Worm (Caenorhabditis elegans) whole organism, L4 larva: ENCODE results near the gene yif-1.
A peak's percentile ranks its signal among the peaks of the same experiment; 100 is the strongest.

Source experiments
- F10B5.3 ChIP-seq: sonication (generic microtip); optimal IDR thresholded peaks from 2 replicates; lab custom pipeline; 2016; ENCODE audit warnings: mild to moderate bottlenecking, missing genetic modification characterization, missing compliant biosample characterization
- F26F4.8 ChIP-seq: fragments of 200-800 bp; sonication (Bioruptor generic); conservative IDR thresholded peaks from 2 replicates; pipeline ENCODE4 v1.3.6; 2022; ENCODE audit warnings: missing genetic modification characterization, missing compliant biosample characterization
- F49E8.2 ChIP-seq: sonication (generic microtip); optimal IDR thresholded peaks from 2 replicates; lab custom pipeline; 2016; ENCODE audit warnings: missing compliant biosample characterization, mild to moderate bottlenecking, missing genetic modification characterization, borderline replicate concordance
- R02D3.7 ChIP-seq: fragments of 150-350 bp; sonication (generic microtip); optimal IDR thresholded peaks from 3 replicates; lab custom pipeline; 2014; ENCODE audit warnings: missing biosample characterization, missing genetic modification characterization
- T20F7.1 ChIP-seq: fragments of 200-800 bp; sonication (Bioruptor generic); optimal IDR thresholded peaks from 2 replicates; lab custom pipeline; 2018; ENCODE audit warnings: mild to moderate bottlenecking, missing genetic modification characterization, missing compliant biosample characterization
- Y48G9A.11 ChIP-seq: fragments of 200-800 bp; sonication (Bioruptor generic); IDR thresholded peaks from 2 replicates; pipeline ENCODE4 v1.3.6; 2022; ENCODE audit warnings: missing genetic modification reagents, missing genetic modification characterization, missing compliant biosample characterization
- Y75B8A.6 ChIP-seq: fragments of 200-800 bp; sonication (Bioruptor generic); IDR thresholded peaks from 2 replicates; pipeline ENCODE4 v1.3.6; 2022; ENCODE audit warnings: missing genetic modification reagents, missing genetic modification characterization, missing compliant biosample characterization
- ZK546.5 ChIP-seq, 2 experiments: sonication (generic microtip); optimal IDR thresholded peaks; 2 replicates each; lab custom pipeline; 2017; ENCODE audit warnings: missing biosample characterization in 2 of 2, missing genetic modification characterization in 2 of 2
- aly-2 ChIP-seq: sonication (generic microtip); optimal IDR thresholded peaks from 2 replicates; lab custom pipeline; 2018; ENCODE audit warnings: missing biosample characterization, missing genetic modification characterization
- ceh-32 ChIP-seq: sonication (generic microtip); optimal IDR thresholded peaks from 2 replicates; lab custom pipeline; 2016; ENCODE audit warnings: mild to moderate bottlenecking, missing genetic modification characterization, missing compliant biosample characterization; ENCODE audit not compliant: poor library complexity
- ceh-44 ChIP-seq: fragments of 200-800 bp; sonication (Bioruptor generic); IDR thresholded peaks from 2 replicates; pipeline ENCODE4 v1.3.6; 2022; ENCODE audit warnings: missing genetic modification reagents, missing genetic modification characterization, missing compliant biosample characterization
- ceh-62 ChIP-seq: sonication (generic microtip); optimal IDR thresholded peaks from 2 replicates; lab custom pipeline; 2017; ENCODE audit warnings: missing biosample characterization, missing genetic modification characterization
- cey-2 ChIP-seq: sonication (generic microtip); optimal IDR thresholded peaks from 3 replicates; lab custom pipeline; 2017; ENCODE audit warnings: missing genetic modification characterization, mild to moderate bottlenecking, missing compliant biosample characterization, antibody characterized with exemption, borderline replicate concordance; ENCODE audit not compliant: insufficient read depth
- ctbp-1 ChIP-seq: fragments of 200-800 bp; sonication (Bioruptor generic); IDR thresholded peaks from 2 replicates; pipeline ENCODE4 v1.3.6; 2022; ENCODE audit warnings: missing genetic modification reagents, missing genetic modification characterization, missing compliant biosample characterization
- dmd-6 ChIP-seq: fragments of 200-800 bp; sonication (Bioruptor generic); IDR thresholded peaks from 2 replicates; pipeline ENCODE4 v1.3.6; 2022; ENCODE audit warnings: missing genetic modification reagents, missing genetic modification characterization, missing compliant biosample characterization
- dpl-1 ChIP-seq: fragments of 150-350 bp; optimal IDR thresholded peaks from 2 replicates; lab custom pipeline; 2014; ENCODE audit warnings: missing biosample characterization, missing genetic modification reagents, missing genetic modification characterization
- dve-1 ChIP-seq: sonication (generic microtip); optimal IDR thresholded peaks from 2 replicates; lab custom pipeline; 2017; ENCODE audit warnings: antibody characterized with exemption, mild to moderate bottlenecking, missing genetic modification characterization, missing compliant biosample characterization; ENCODE audit not compliant: insufficient read depth
- egl-27 ChIP-seq: sonication (generic microtip); optimal IDR thresholded peaks from 3 replicates; lab custom pipeline; 2017; ENCODE audit warnings: missing biosample characterization, missing genetic modification reagents, missing genetic modification characterization
- hif-1 ChIP-seq, 2 experiments: sonication (generic microtip); optimal IDR thresholded peaks; 2 replicates each; lab custom pipeline; 2016 to 2017; ENCODE audit warnings: missing compliant biosample characterization in 2 of 2, missing genetic modification characterization in 2 of 2, missing genetic modification reagents in 2 of 2, missing genotype in 2 of 2, mild to moderate bottlenecking in 1 of 2
- hlh-11 ChIP-seq: fragments of 200-800 bp; sonication (Bioruptor generic); optimal IDR thresholded peaks from 2 replicates; lab custom pipeline; 2018; ENCODE audit warnings: mild to moderate bottlenecking, missing genetic modification characterization, missing compliant biosample characterization
- hmg-1.1 ChIP-seq: fragments of 200-800 bp; sonication (Bioruptor generic); IDR thresholded peaks from 2 replicates; pipeline ENCODE4 v1.3.6; 2022; ENCODE audit warnings: missing genetic modification reagents, missing genetic modification characterization, missing compliant biosample characterization
- jun-1 ChIP-seq: fragments of 150-350 bp; optimal IDR thresholded peaks from 2 replicates; lab custom pipeline; 2014; ENCODE audit warnings: missing biosample characterization, missing genetic modification reagents, missing genetic modification characterization
- lin-29 ChIP-seq: fragments of 200-800 bp; sonication (Bioruptor generic); IDR thresholded peaks from 2 replicates; pipeline ENCODE4 v1.3.6; 2022; ENCODE audit warnings: missing genetic modification reagents, missing genetic modification characterization, missing compliant biosample characterization
- lin-39 ChIP-seq: fragments of 150-350 bp; optimal IDR thresholded peaks from 2 replicates; lab custom pipeline; 2014; ENCODE audit warnings: missing biosample characterization, missing genetic modification reagents, missing genetic modification characterization
- lsy-2 ChIP-seq, 2 experiments: fragments of 150-350 bp in 1 of 2; sonication (generic microtip) in 1 of 2; optimal IDR thresholded peaks; 2 replicates each; lab custom pipeline; 2014 to 2017; ENCODE audit warnings: missing biosample characterization in 2 of 2, missing genetic modification characterization in 2 of 2
- mdl-1 ChIP-seq, 2 experiments: fragments of 150-350 bp in 1 of 2; sonication (generic microtip) in 1 of 2; optimal IDR thresholded peaks; 2 replicates each; lab custom pipeline; 2014 to 2017; ENCODE audit warnings: missing biosample characterization in 2 of 2, missing genetic modification characterization in 2 of 2
- mep-1 ChIP-seq: fragments of 150-350 bp; sonication (generic microtip); optimal IDR thresholded peaks from 3 replicates; lab custom pipeline; 2014; ENCODE audit warnings: missing biosample characterization, missing genetic modification characterization
- mes-2 ChIP-seq: sonication (generic microtip); optimal IDR thresholded peaks from 2 replicates; lab custom pipeline; 2016; ENCODE audit warnings: missing genotype, mild to moderate bottlenecking, missing genetic modification characterization, missing compliant biosample characterization; ENCODE audit not compliant: poor library complexity, severe bottlenecking
- mxl-2 ChIP-seq: fragments of 200-800 bp; sonication (Bioruptor generic); conservative IDR thresholded peaks from 2 replicates; pipeline ENCODE4 v1.3.6; 2022; ENCODE audit warnings: missing genetic modification reagents, missing genetic modification characterization, missing compliant biosample characterization
- mxl-3 ChIP-seq: fragments of 200-800 bp; sonication (Bioruptor generic); optimal IDR thresholded peaks from 2 replicates; lab custom pipeline; 2018; ENCODE audit warnings: mild to moderate bottlenecking, missing genetic modification characterization, missing compliant biosample characterization
- nhr-102 ChIP-seq: sonication (generic microtip); optimal IDR thresholded peaks from 2 replicates; lab custom pipeline; 2016; ENCODE audit warnings: mild to moderate bottlenecking, missing genetic modification characterization, moderate library complexity, missing compliant biosample characterization
- nhr-237 ChIP-seq: sonication (generic microtip); optimal IDR thresholded peaks from 2 replicates; lab custom pipeline; 2017; ENCODE audit warnings: missing biosample characterization, missing genetic modification characterization
- nhr-28 ChIP-seq: fragments of 150-350 bp; optimal IDR thresholded peaks from 2 replicates; lab custom pipeline; 2014; ENCODE audit warnings: missing biosample characterization, missing genetic modification characterization
- nhr-42 ChIP-seq: fragments of 200-800 bp; sonication (Bioruptor generic); IDR thresholded peaks from 2 replicates; pipeline ENCODE4 v1.3.6; 2022; ENCODE audit warnings: missing genetic modification characterization, missing compliant biosample characterization
- nhr-6 ChIP-seq: fragments of 150-350 bp; optimal IDR thresholded peaks from 2 replicates; lab custom pipeline; 2014; ENCODE audit warnings: missing biosample characterization, missing genetic modification characterization
- nhr-77 ChIP-seq: fragments of 150-350 bp; optimal IDR thresholded peaks from 2 replicates; lab custom pipeline; 2014; ENCODE audit warnings: missing biosample characterization, missing genetic modification characterization
- pqm-1 ChIP-seq: sonication (generic microtip); optimal IDR thresholded peaks from 2 replicates; lab custom pipeline; 2017; ENCODE audit warnings: missing biosample characterization, missing genetic modification characterization
- rbr-2 ChIP-seq: sonication (generic microtip); optimal IDR thresholded peaks from 2 replicates; lab custom pipeline; 2016; ENCODE audit warnings: missing genotype, missing genetic modification characterization, missing compliant biosample characterization
- saeg-2 ChIP-seq: fragments of 200-800 bp; sonication (Bioruptor generic); IDR thresholded peaks from 2 replicates; pipeline ENCODE4 v1.3.6; 2022; ENCODE audit warnings: missing genetic modification reagents, missing genetic modification characterization, missing compliant biosample characterization
- set-16 ChIP-seq: fragments of 200-800 bp; sonication (Bioruptor generic); IDR thresholded peaks from 2 replicates; pipeline ENCODE4 v1.3.6; 2022; ENCODE audit warnings: missing genetic modification reagents, missing genetic modification characterization, missing compliant biosample characterization
- skn-1 ChIP-seq: fragments of 150-350 bp; optimal IDR thresholded peaks from 2 replicates; lab custom pipeline; 2014; ENCODE audit warnings: missing biosample characterization, missing genetic modification characterization
- tag-97 ChIP-seq: fragments of 200-800 bp; sonication (Bioruptor generic); IDR thresholded peaks from 2 replicates; pipeline ENCODE4 v1.3.6; 2022; ENCODE audit warnings: missing genetic modification characterization, missing compliant biosample characterization
- tra-1 ChIP-seq: fragments of 200-800 bp; sonication (Bioruptor generic); IDR thresholded peaks from 2 replicates; pipeline ENCODE4 v1.3.6; 2022; ENCODE audit warnings: missing genetic modification reagents, missing genetic modification characterization, missing compliant biosample characterization
- unc-130 ChIP-seq: sonication (generic microtip); optimal IDR thresholded peaks from 2 replicates; lab custom pipeline; 2016; ENCODE audit warnings: missing genetic modification reagents, missing genetic modification characterization, missing compliant biosample characterization

The yif-1 gene

ce11 chrV:10036275-10036674, 18.4 kb downstream of the yif-1 start, which contains the start of gene T06E8.2 (continued):
- TF ChIP-seq mes-2 (tag; lab: Kevin White, UChicago) (peak; percentile 30), lin-29 (GFP tag; lab: Robert Waterston, UW) (no peak), pqm-1 (tag; lab: Kevin White, UChicago) (no peak), dpl-1 (peak; percentile 16), hif-1 (tag; optimal IDR thresholded peaks at IDR 0.05; lab: Kevin White, UChicago) (no peak), ctbp-1 (GFP tag; lab: Robert Waterston, UW) (no peak), mdl-1 (tag; optimal IDR thresholded peaks at IDR 0.05; lab: Kevin White, UChicago) (peak in 1 of 2 experiments; percentile 69), set-16 (GFP tag; lab: Robert Waterston, UW) (no peak; the same call in 1 of the 2 replicates), cey-2 (tag; lab: Kevin White, UChicago) (no peak), egl-27 (no peak), ceh-44 (no peak), nhr-42 (GFP tag; lab: Robert Waterston, UW) (no peak), jun-1 (tag; lab: Kevin White, UChicago) (no peak)
- TF ChIP-seq, all 104 proteins: peak for 23

- no peak for TF ChIP-seq nhr-237
- TF ChIP-seq rbr-2 (tag; lab: Kevin White, UChicago): peak; percentile 5
- TF ChIP-seq ceh-62 (tag; lab: Kevin White, UChicago): no peak
- TF ChIP-seq nhr-42 (GFP tag; lab: Robert Waterston, UW): no peak
These were observed 19.1 kb downstream of the yif-1 start for ce11 chrV:10035586-10035985.

- TF ChIP-seq mep-1 (tag; lab: Kevin White, UChicago): peak; percentile 24
- no peak for TF ChIP-seq T20F7.1 (GFP tag; lab: Kevin White, UChicago)
- peak; percentile 54 for TF ChIP-seq hlh-11 (tag; lab: Kevin White, UChicago)
- peak; percentile 16 for TF ChIP-seq F49E8.2 (tag; lab: Kevin White, UChicago)
- no peak for TF ChIP-seq skn-1
- no peak for TF ChIP-seq egl-27
- TF ChIP-seq mxl-2 (GFP tag; lab: Robert Waterston, UW): no peak
- TF ChIP-seq aly-2 (tag; lab: Kevin White, UChicago): no peak
- 0 out of 2 replicates have a peak, but pooled peaks have one; percentile 32 for TF ChIP-seq tra-1 (GFP tag; lab: Robert Waterston, UW)
- 0 out of 2 replicates have a peak, but pooled peaks have one; percentile 13 for TF ChIP-seq lin-29 (GFP tag; lab: Robert Waterston, UW)
- TF ChIP-seq dpl-1: peak; percentile 88
- TF ChIP-seq Y48G9A.11 (GFP tag; lab: Robert Waterston, UW): no peak
- TF ChIP-seq hmg-1.1 (GFP tag; lab: Robert Waterston, UW): no peak
- no peak for TF ChIP-seq tag-97 (GFP tag; lab: Robert Waterston, UW)
- peak in 1 of 2 experiments; percentile 47 for TF ChIP-seq mdl-1 (tag; optimal IDR thresholded peaks at IDR 0.05; lab: Kevin White, UChicago)
- TF ChIP-seq dve-1: peak; percentile 43
- peak; percentile 82 for TF ChIP-seq dmd-6 (GFP tag; lab: Robert Waterston, UW)
- no peak for TF ChIP-seq hif-1 (tag; optimal IDR thresholded peaks at IDR 0.05; lab: Kevin White, UChicago)
- no peak for TF ChIP-seq Y75B8A.6 (GFP tag; lab: Robert Waterston, UW)
- no peak for TF ChIP-seq nhr-6 (tag; lab: Kevin White, UChicago)
- no peak for TF ChIP-seq lin-39
- TF ChIP-seq nhr-102 (tag; lab: Kevin White, UChicago): peak; percentile 31
- peak in 1 of 2 experiments; percentile 48 for TF ChIP-seq lsy-2 (tag; optimal IDR thresholded peaks at IDR 0.05; lab: Kevin White, UChicago)
- no peak for TF ChIP-seq F26F4.8
- no peak for TF ChIP-seq F10B5.3 (tag; lab: Kevin White, UChicago)
- TF ChIP-seq saeg-2: no peak
- TF ChIP-seq ceh-32 (tag; lab: Kevin White, UChicago): no peak
- no peak for TF ChIP-seq unc-130 (GFP tag; lab: Kevin White, UChicago)
- TF ChIP-seq ZK546.5 (tag; optimal IDR thresholded peaks at IDR 0.05; lab: Kevin White, UChicago): no peak
- TF ChIP-seq nhr-28 (tag; lab: Kevin White, UChicago): peak; percentile 81
- no peak for TF ChIP-seq nhr-77
- TF ChIP-seq mxl-3 (GFP tag; lab: Kevin White, UChicago): peak; percentile 73
- peak; percentile 87 for TF ChIP-seq mes-2 (tag; lab: Kevin White, UChicago)
- TF ChIP-seq R02D3.7 (tag; lab: Kevin White, UChicago): no peak
These were observed 23.1 kb downstream of the yif-1 start for ce11 chrV:10031384-10032171.
